Worm (Caenorhabditis elegans): Measurements from ENCODE around the gene rps-9.

- TF ChIP-seq dao-5 (tag; optimal IDR thresholded peaks at IDR 0.05) (no peak), him-1 (tag; optimal IDR thresholded peaks at IDR 0.05) (no peak)
Observed at ce11 chrII:11125059-11125594, 1.0 kb downstream of the rps-9 start.

All from whole organism, L4/young adult.